Fruit fly (Drosophila melanogaster) whole organism, embryonic: ENCODE results near the gene Tdg.

Source experiments
- ATbp ChIP-seq: fragments of 200-800 bp; sonication (Bioruptor generic); optimal IDR thresholded peaks from 2 replicates; lab custom pipeline; 2017; ENCODE audit warnings: missing biosample characterization, mild to moderate bottlenecking, missing genetic modification characterization, missing genetic modification reagents
- Abd-B ChIP-seq: fragments of 200-800 bp; sonication (Bioruptor generic); optimal IDR thresholded peaks from 2 replicates; lab custom pipeline; 2018; ENCODE audit warnings: missing biosample characterization, mild to moderate bottlenecking, missing genetic modification characterization, moderate library complexity
- Ada2b ChIP-seq: fragments of 200-800 bp; sonication (Bioruptor generic); IDR thresholded peaks from 2 replicates; pipeline ENCODE4 v1.3.6; 2022; ENCODE audit warnings: missing biosample characterization, missing genetic modification characterization
- BEAF-32 ChIP-seq: fragments of 200-800 bp; sonication (Bioruptor generic); optimal IDR thresholded peaks from 3 replicates; lab custom pipeline; 2017; ENCODE audit warnings: missing biosample characterization, missing genetic modification characterization, mild to moderate bottlenecking, moderate library complexity, missing genetic modification reagents
- CG10431 ChIP-seq: fragments of 200-800 bp; sonication (Bioruptor generic); optimal IDR thresholded peaks from 3 replicates; lab custom pipeline; 2018; ENCODE audit warnings: missing biosample characterization, mild to moderate bottlenecking, missing genetic modification characterization
- CG10543 ChIP-seq: fragments of 200-800 bp; sonication (Bioruptor generic); optimal IDR thresholded peaks from 3 replicates; lab custom pipeline; 2017; ENCODE audit warnings: missing biosample characterization, mild to moderate bottlenecking, missing genetic modification characterization, moderate library complexity
- CG11247 ChIP-seq: fragments of 200-800 bp; sonication (Bioruptor generic); IDR thresholded peaks from 2 replicates; pipeline ENCODE4 v1.3.6; 2022; ENCODE audit warnings: missing biosample characterization, missing genetic modification characterization
- CG12219 ChIP-seq: fragments of 200-800 bp; sonication (Bioruptor generic); optimal IDR thresholded peaks from 3 replicates; lab custom pipeline; 2018; ENCODE audit warnings: missing biosample characterization, mild to moderate bottlenecking, missing genetic modification characterization
- CG13894 ChIP-seq: fragments of 200-800 bp; sonication (Bioruptor generic); optimal IDR thresholded peaks from 3 replicates; lab custom pipeline; 2018; ENCODE audit warnings: missing biosample characterization, mild to moderate bottlenecking, missing genetic modification characterization, moderate library complexity
- CG14014 ChIP-seq: fragments of 200-800 bp; sonication (Bioruptor generic); IDR thresholded peaks from 2 replicates; pipeline ENCODE4 v1.3.6; 2022; ENCODE audit warnings: missing biosample characterization, missing genetic modification characterization
- CG14965 ChIP-seq: fragments of 200-800 bp; sonication (Bioruptor generic); optimal IDR thresholded peaks from 2 replicates; lab custom pipeline; 2016; ENCODE audit warnings: missing biosample characterization, missing genetic modification characterization, borderline replicate concordance
- CG17186 ChIP-seq: fragments of 200-800 bp; sonication (Bioruptor generic); optimal IDR thresholded peaks from 3 replicates; lab custom pipeline; 2017; ENCODE audit warnings: missing biosample characterization, missing genetic modification reagents, missing genetic modification characterization
- CG18619 ChIP-seq: fragments of 200-800 bp; sonication (Bioruptor generic); optimal IDR thresholded peaks from 3 replicates; lab custom pipeline; 2017; ENCODE audit warnings: missing biosample characterization, mild to moderate bottlenecking, missing genetic modification characterization
- CG30020 ChIP-seq: fragments of 200-800 bp; optimal IDR thresholded peaks from 2 replicates; lab custom pipeline; 2019; ENCODE audit warnings: missing biosample characterization, mild to moderate bottlenecking, missing genetic modification characterization, moderate library complexity
- CG31365 ChIP-seq: fragments of 200-800 bp; sonication (Bioruptor generic); optimal IDR thresholded peaks from 2 replicates; lab custom pipeline; 2018; ENCODE audit warnings: missing biosample characterization, mild to moderate bottlenecking, missing genetic modification characterization
- CG3407 ChIP-seq: fragments of 200-800 bp; sonication (Bioruptor generic); optimal IDR thresholded peaks from 2 replicates; lab custom pipeline; 2018; ENCODE audit warnings: missing biosample characterization, mild to moderate bottlenecking, missing genetic modification characterization
- CG4328 ChIP-seq: fragments of 200-800 bp; sonication (Bioruptor generic); optimal IDR thresholded peaks from 3 replicates; lab custom pipeline; 2017; ENCODE audit warnings: missing biosample characterization, missing genetic modification reagents, missing genetic modification characterization
- CG4360 ChIP-seq: fragments of 200-800 bp; sonication (Bioruptor generic); IDR thresholded peaks from 2 replicates; pipeline ENCODE4 v1.3.6; 2022; ENCODE audit warnings: missing biosample characterization, missing genetic modification characterization
- CG6654 ChIP-seq: fragments of 200-800 bp; sonication (Bioruptor generic); optimal IDR thresholded peaks from 2 replicates; lab custom pipeline; 2017; ENCODE audit warnings: missing biosample characterization, mild to moderate bottlenecking, missing genetic modification characterization
- CG7745 ChIP-seq: fragments of 200-800 bp; sonication (Bioruptor generic); optimal IDR thresholded peaks from 2 replicates; lab custom pipeline; 2018; ENCODE audit warnings: missing biosample characterization, mild to moderate bottlenecking, missing genetic modification characterization, moderate library complexity
- E2f2 ChIP-seq: fragments of 200-800 bp; sonication (Bioruptor generic); IDR thresholded peaks from 2 replicates; pipeline ENCODE4 v1.3.6; 2022; ENCODE audit warnings: missing biosample characterization, missing genetic modification characterization
- ERR ChIP-seq: fragments of 200-800 bp; sonication (Bioruptor generic); optimal IDR thresholded peaks from 2 replicates; lab custom pipeline; 2016; ENCODE audit warnings: missing biosample characterization, missing genetic modification characterization
- Eip74EF ChIP-seq, 2 experiments: fragments of 200-800 bp in 1 of 2; fragments of >200 bp in 1 of 2; sonication (Bioruptor generic) in 1 of 2; optimal IDR thresholded peaks; 2 replicates each; lab custom pipeline; 2017 to 2019; ENCODE audit warnings: missing biosample characterization in 2 of 2, missing genetic modification characterization in 2 of 2, mild to moderate bottlenecking in 1 of 2, moderate library complexity in 1 of 2
- H15 ChIP-seq: fragments of 200-800 bp; sonication (Bioruptor generic); IDR thresholded peaks from 3 replicates; pipeline ENCODE4 v1.3.6; 2022; ENCODE audit warnings: missing biosample characterization, missing genetic modification characterization
- HLH3B ChIP-seq: fragments of 200-800 bp; sonication (Bioruptor generic); IDR thresholded peaks from 2 replicates; pipeline ENCODE4 v1.3.6; 2022; ENCODE audit warnings: missing biosample characterization, missing genetic modification characterization
- HmgZ ChIP-seq: fragments of 200-800 bp; sonication (Bioruptor generic); optimal IDR thresholded peaks from 2 replicates; lab custom pipeline; 2018; ENCODE audit warnings: missing biosample characterization, mild to moderate bottlenecking, missing genetic modification characterization
- Hr51 ChIP-seq, 2 experiments: fragments of 200-800 bp; sonication (Bioruptor generic); optimal IDR thresholded peaks; 2 replicates in 1 of 2; 3 replicates in 1 of 2; lab custom pipeline; 2016 to 2018; ENCODE audit warnings: missing biosample characterization in 2 of 2, missing genetic modification characterization in 2 of 2, mild to moderate bottlenecking in 1 of 2, moderate library complexity in 1 of 2
- Mad ChIP-seq: fragments of 200-800 bp; sonication (Bioruptor generic); optimal IDR thresholded peaks from 2 replicates; lab custom pipeline; 2016; ENCODE audit warnings: missing biosample characterization, missing genetic modification characterization
- Myb ChIP-seq: fragments of 200-800 bp; sonication (Bioruptor generic); optimal IDR thresholded peaks from 2 replicates; lab custom pipeline; 2016; ENCODE audit warnings: missing biosample characterization, missing genetic modification characterization
- Rfx ChIP-seq: fragments of 200-800 bp; sonication (Bioruptor generic); IDR thresholded peaks from 2 replicates; pipeline ENCODE4 v1.3.6; 2022; ENCODE audit warnings: missing biosample characterization, missing genetic modification characterization
- Tbp ChIP-seq: fragments of >200 bp; optimal IDR thresholded peaks from 2 replicates; lab custom pipeline; 2018; ENCODE audit warnings: missing biosample characterization, missing genetic modification characterization
- cas ChIP-seq: fragments of 200-800 bp; sonication (Bioruptor generic); IDR thresholded peaks from 2 replicates; pipeline ENCODE4 v1.3.6; 2022; ENCODE audit warnings: missing biosample characterization, missing genetic modification characterization
- dmrt11E ChIP-seq: fragments of 200-800 bp; sonication (Bioruptor generic); optimal IDR thresholded peaks from 3 replicates; lab custom pipeline; 2018; ENCODE audit warnings: missing biosample characterization, mild to moderate bottlenecking, missing genetic modification characterization, moderate library complexity
- fru ChIP-seq: fragments of >200 bp; optimal IDR thresholded peaks from 2 replicates; lab custom pipeline; 2017
- gcm2 ChIP-seq: fragments of 200-800 bp; sonication (Bioruptor generic); optimal IDR thresholded peaks from 2 replicates; lab custom pipeline; 2016; ENCODE audit warnings: missing biosample characterization, missing genetic modification characterization
- insv ChIP-seq, 2 experiments: fragments of 200-800 bp; sonication (Bioruptor generic); optimal IDR thresholded peaks; 3 replicates each; lab custom pipeline; 2016 to 2018; ENCODE audit warnings: missing biosample characterization in 2 of 2, missing genetic modification characterization in 2 of 2
- klu ChIP-seq: fragments of 200-800 bp; sonication (Bioruptor generic); IDR thresholded peaks from 2 replicates; pipeline ENCODE4 v1.3.6; 2022; ENCODE audit warnings: missing biosample characterization, missing genetic modification characterization
- kni ChIP-seq: fragments of 200-800 bp; sonication (Bioruptor generic); optimal IDR thresholded peaks from 3 replicates; lab custom pipeline; 2017; ENCODE audit warnings: mild to moderate bottlenecking, missing biosample characterization, missing genetic modification reagents, missing genetic modification characterization
- maf-S ChIP-seq: fragments of 200-800 bp; sonication (Bioruptor generic); optimal IDR thresholded peaks from 2 replicates; lab custom pipeline; 2016; ENCODE audit warnings: missing biosample characterization, missing genetic modification characterization
- oc ChIP-seq: fragments of 200-800 bp; sonication (Bioruptor generic); optimal IDR thresholded peaks from 2 replicates; lab custom pipeline; 2018; ENCODE audit warnings: missing biosample characterization, mild to moderate bottlenecking, missing genetic modification characterization, moderate library complexity
- onecut ChIP-seq: fragments of 200-800 bp; sonication (Bioruptor generic); IDR thresholded peaks from 2 replicates; pipeline ENCODE4 v1.3.6; 2022; ENCODE audit warnings: missing biosample characterization, missing genetic modification characterization
- repo ChIP-seq: fragments of 200-800 bp; sonication (Bioruptor generic); optimal IDR thresholded peaks from 2 replicates; lab custom pipeline; 2016; ENCODE audit warnings: missing biosample characterization, missing genetic modification characterization
- ro ChIP-seq: fragments of 200-800 bp; sonication (Bioruptor generic); IDR thresholded peaks from 2 replicates; pipeline ENCODE4 v1.3.6; 2022; ENCODE audit warnings: missing biosample characterization, missing genetic modification characterization
- tll ChIP-seq, 2 experiments: fragments of 200-800 bp in 1 of 2; fragments of >200 bp in 1 of 2; sonication (Bioruptor generic) in 1 of 2; optimal IDR thresholded peaks; 2 replicates each; lab custom pipeline; 2017 to 2019; ENCODE audit warnings: missing biosample characterization in 2 of 2, missing genetic modification characterization in 2 of 2, mild to moderate bottlenecking in 1 of 2, moderate library complexity in 1 of 2
- twi ChIP-seq: fragments of 200-800 bp; optimal IDR thresholded peaks from 2 replicates; lab custom pipeline; 2019; ENCODE audit warnings: missing biosample characterization, mild to moderate bottlenecking, missing genetic modification characterization, moderate library complexity
- unc-4 ChIP-seq: fragments of 200-800 bp; sonication (Bioruptor generic); IDR thresholded peaks from 2 replicates; pipeline ENCODE4 v1.3.6; 2022; ENCODE audit warnings: missing biosample characterization, missing genetic modification characterization; ENCODE audit not compliant: partially characterized antibody
- vvl ChIP-seq: fragments of 200-800 bp; sonication (Bioruptor generic); IDR thresholded peaks from 2 replicates; pipeline ENCODE4 v1.3.6; 2022; ENCODE audit warnings: missing biosample characterization, missing genetic modification characterization
- zen ChIP-seq: fragments of 200-800 bp; sonication (Bioruptor generic); optimal IDR thresholded peaks from 3 replicates; lab custom pipeline; 2018; ENCODE audit warnings: missing biosample characterization, mild to moderate bottlenecking, missing genetic modification characterization, moderate library complexity

Tdg gene

dm6 chr4:502510-503087, 55.1 kb downstream of the Tdg start (continued):
- no peak for TF ChIP-seq Ada2b (GFP tag; lab: Robert Waterston, UW)
- TF ChIP-seq CG4328 (GFP tag; lab: Kevin White, UChicago), result no peak
- TF ChIP-seq gcm2, result no peak
- no peak for TF ChIP-seq repo (GFP tag; lab: Kevin White, UChicago)
- no peak for TF ChIP-seq BEAF-32 (GFP tag; lab: Kevin White, UChicago)
- TF ChIP-seq Rfx, result no peak

DNA sequence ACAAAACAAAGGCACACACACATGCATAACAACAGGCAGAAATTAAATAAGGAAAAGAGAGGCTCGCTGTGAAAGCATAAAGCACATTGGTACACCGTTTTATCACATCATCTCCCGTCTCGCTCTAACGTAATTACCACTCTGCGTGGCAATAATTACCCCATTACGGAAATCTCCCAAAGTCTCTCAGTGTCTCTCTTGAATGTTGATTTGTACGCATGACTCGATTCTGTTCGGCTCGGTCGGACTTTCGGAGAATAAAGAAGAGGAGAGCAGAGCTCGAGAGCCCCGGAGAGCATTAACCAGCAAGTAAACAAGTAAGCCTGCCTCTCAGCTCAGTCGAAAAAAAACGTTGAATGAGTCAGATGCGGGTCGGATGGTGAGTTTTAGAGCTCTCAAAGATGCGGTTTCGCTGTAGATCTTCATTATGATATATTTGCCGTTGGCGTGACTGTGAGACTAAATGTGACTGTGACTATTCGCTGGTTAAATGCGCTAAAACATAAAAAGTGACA, 56.1 kb downstream of the Tdg start, which contains the start of gene zfh2:
Gene zfh2 (plus strand): TSS at position 332 of the 515 bp plus-strand sequence.
- no peak for TF ChIP-seq CG17186 (GFP tag; lab: Kevin White, UChicago)
- peak; percentile 96 for TF ChIP-seq CG7745 (tag; lab: Kevin White, UChicago)
- TF ChIP-seq onecut (GFP tag; lab: Robert Waterston, UW), result peak; percentile 27; the same call in 1 of the 2 replicates
- TF ChIP-seq CG12219 (GFP tag; lab: Kevin White, UChicago), result peak; percentile 11
- no peak for TF ChIP-seq CG18619 (GFP tag; lab: Kevin White, UChicago)
- no peak for TF ChIP-seq ro (GFP tag; lab: Robert Waterston, UW)
- TF ChIP-seq ERR (GFP tag; lab: Kevin White, UChicago), result no peak
- TF ChIP-seq cas (GFP tag; lab: Robert Waterston, UW), result no peak
- peak in 1 of 2 experiments; percentile 40 for TF ChIP-seq Eip74EF (GFP tag; optimal IDR thresholded peaks at IDR 0.05; lab: Kevin White, UChicago)
- TF ChIP-seq HLH3B (GFP tag; lab: Robert Waterston, UW), result no peak
- TF ChIP-seq CG31365 (tag; lab: Kevin White, UChicago), result no peak
- no peak for TF ChIP-seq fru (lab: Kevin White, UChicago)
- TF ChIP-seq klu, result no peak
- TF ChIP-seq Mad (GFP tag; lab: Kevin White, UChicago), result no peak
- peak in 1 of 2 experiments; percentile 79 for TF ChIP-seq tll (GFP tag; optimal IDR thresholded peaks at IDR 0.05; lab: Kevin White, UChicago)
- TF ChIP-seq maf-S (GFP tag; lab: Kevin White, UChicago), result no peak
- peak; percentile 28; the same call in 1 of the 2 replicates for TF ChIP-seq CG4360
- TF ChIP-seq Tbp, result no peak
- no peak for TF ChIP-seq CG6654
- no peak for TF ChIP-seq CG3407 (GFP tag; lab: Kevin White, UChicago)
- no peak for TF ChIP-seq dmrt11E
- TF ChIP-seq gcm2, result no peak
- peak in 1 of 2 experiments; percentile 12 for TF ChIP-seq Hr51 (GFP tag; optimal IDR thresholded peaks at IDR 0.05; lab: Kevin White, UChicago)
- TF ChIP-seq CG11247 (GFP tag; lab: Robert Waterston, UW), result no peak
- peak; percentile 54 for TF ChIP-seq oc (tag; lab: Kevin White, UChicago)
- TF ChIP-seq unc-4 (GFP tag; lab: Robert Waterston, UW), result no peak
- no peak for TF ChIP-seq H15
- TF ChIP-seq CG10431 (GFP tag; lab: Kevin White, UChicago), result no peak
- TF ChIP-seq CG10543, result peak; percentile 32
- TF ChIP-seq CG30020 (tag; lab: Kevin White, UChicago), result no peak
- TF ChIP-seq HmgZ, result peak; percentile 3
- peak; percentile 54 for TF ChIP-seq vvl (GFP tag; lab: Robert Waterston, UW)
- no peak for TF ChIP-seq Abd-B (GFP tag; lab: Kevin White, UChicago)
- no peak; the same call in 1 of the 2 replicates for TF ChIP-seq CG14014 (GFP tag; lab: Robert Waterston, UW)
- TF ChIP-seq ATbp (GFP tag; lab: Kevin White, UChicago), result peak; percentile 1
- TF ChIP-seq twi (tag; lab: Kevin White, UChicago), result peak; percentile 37
- TF ChIP-seq kni, result peak; percentile 91
- TF ChIP-seq CG13894, result peak; percentile 44
- no peak for TF ChIP-seq E2f2 (GFP tag; lab: Robert Waterston, UW)
- no peak for TF ChIP-seq CG14965 (GFP tag; lab: Kevin White, UChicago)
- no peak for TF ChIP-seq Myb
- TF ChIP-seq insv (GFP tag; optimal IDR thresholded peaks at IDR 0.05; lab: Kevin White, UChicago), result peak in 1 of 2 experiments; percentile 19
- TF ChIP-seq zen, result peak; percentile 97
